Worm (Caenorhabditis elegans): ENCODE results near the gene srlf-35.

Gene srlf-35

DNA sequence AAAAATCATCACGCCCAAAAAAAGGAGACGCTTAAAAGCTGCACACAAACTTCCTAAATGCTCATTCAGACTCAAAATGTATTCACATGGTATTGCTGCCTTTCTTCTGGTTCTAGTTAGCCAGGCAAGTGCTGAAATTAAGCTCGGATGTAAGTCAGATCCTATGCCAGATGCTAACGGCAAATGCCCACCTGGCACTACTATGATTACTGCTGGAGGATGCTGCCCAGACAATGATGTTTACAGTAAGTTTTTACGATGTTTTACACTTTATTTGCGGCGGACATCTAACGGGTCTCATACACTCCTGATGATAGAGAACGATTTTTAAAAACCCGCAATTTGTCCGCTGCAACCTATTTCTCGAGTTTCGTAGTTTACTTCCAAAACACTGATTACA is 32.7 kb downstream of the srlf-35 start, which contains the start of gene C14C6.5:
Gene C14C6.5, plus strand, starts transcription at position 58 of the 400 bp plus-strand sequence.
- TF ChIP-seq zag-1 (tag; optimal IDR thresholded peaks at IDR 0.05), result no peak
- TF ChIP-seq unc-62 (GFP tag; optimal IDR thresholded peaks at IDR 0.05 in 1 of 2), result peak in 1 of 2 experiments; percentile 93
- TF ChIP-seq unc-62 (tag; optimal IDR thresholded peaks at IDR 0.05), result no peak
- no peak for TF ChIP-seq ctbp-1 (GFP tag; IDR thresholded peaks at IDR 0.05)

DNA sequence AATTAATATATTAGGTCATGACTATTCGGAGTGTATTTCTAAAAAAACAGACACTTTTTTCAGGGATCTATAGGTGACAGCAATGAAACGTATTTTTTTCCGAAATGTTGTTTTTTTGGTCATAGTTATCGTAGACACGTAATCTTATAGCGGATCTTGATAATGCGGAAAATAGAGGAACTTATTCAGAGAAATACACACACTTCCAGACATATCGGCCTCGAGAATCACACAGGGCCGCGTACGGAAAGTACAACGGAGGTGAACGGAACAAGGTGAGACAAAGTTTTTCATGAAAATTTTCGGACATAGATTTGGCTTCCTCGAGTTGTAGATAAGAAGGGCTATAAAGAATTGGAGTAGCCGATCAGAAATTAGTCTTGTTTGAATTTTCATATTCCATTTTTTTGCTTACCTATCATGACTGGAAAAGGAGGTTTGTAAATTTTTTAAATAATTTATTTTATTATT is 35.2 kb downstream of the srlf-35 start, which contains the start of gene nhr-155:
Gene nhr-155, plus strand, starts transcription at position 421 of the 471 bp plus-strand sequence.
- TF ChIP-seq nhr-237 (tag; optimal IDR thresholded peaks at IDR 0.05) (no peak), pha-4 (GFP tag; IDR thresholded peaks at IDR 0.05) (no peak), pha-4 (tag; optimal IDR thresholded peaks at IDR 0.05) (no peak), ctbp-1 (GFP tag; IDR thresholded peaks at IDR 0.05) (no peak), jun-1 (tag; optimal IDR thresholded peaks at IDR 0.05) (no peak), nhr-42 (GFP tag; IDR thresholded peaks at IDR 0.05) (no peak), F44E2.7 (GFP tag; IDR thresholded peaks at IDR 0.05) (no peak), lsy-2 (tag; optimal IDR thresholded peaks at IDR 0.05) (no peak)

DNA sequence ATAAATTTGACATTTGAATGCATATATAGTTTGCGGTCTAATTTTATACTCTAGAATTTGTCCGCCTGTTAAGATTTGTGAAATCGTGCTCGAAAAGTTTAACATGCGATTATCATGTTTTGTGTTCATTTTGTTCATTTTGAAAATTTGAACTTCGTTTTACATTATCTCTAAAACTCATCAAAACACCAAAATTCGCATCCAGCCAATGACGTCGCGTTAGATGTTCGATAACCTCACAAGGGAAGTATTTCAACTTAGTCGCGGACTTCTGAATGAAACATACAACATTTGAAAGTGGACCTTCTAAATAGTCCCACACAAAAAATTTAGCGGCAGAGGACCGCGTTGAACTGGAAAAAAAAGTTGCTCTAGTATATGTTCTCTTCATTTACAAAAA is 37.6 kb downstream of the srlf-35 start:
- TF ChIP-seq ceh-62 (tag; optimal IDR thresholded peaks at IDR 0.05), result no peak
- no peak for TF ChIP-seq nhr-25 (tag; optimal IDR thresholded peaks at IDR 0.05; ENCODE audit: borderline replicate concordance, insufficient read depth)
- TF ChIP-seq dpl-1 (GFP tag; optimal IDR thresholded peaks at IDR 0.05), result no peak
- no peak for TF ChIP-seq hlh-11 (tag; optimal IDR thresholded peaks at IDR 0.05)
- no peak for TF ChIP-seq T20F7.1 (GFP tag; optimal IDR thresholded peaks at IDR 0.05)
- TF ChIP-seq tra-1 (GFP tag; IDR thresholded peaks at IDR 0.05), result no peak
- TF ChIP-seq aly-2 (tag; optimal IDR thresholded peaks at IDR 0.05), result no peak
- no peak for TF ChIP-seq mep-1 (tag; optimal IDR thresholded peaks at IDR 0.05)
- TF ChIP-seq lin-15B (tag; optimal IDR thresholded peaks at IDR 0.05), result no peak
- no peak for TF ChIP-seq ceh-20 (GFP tag; IDR thresholded peaks at IDR 0.05)
- no peak for TF ChIP-seq lin-38 (GFP tag; IDR thresholded peaks at IDR 0.05)
- no peak for TF ChIP-seq zfp-3 (GFP tag; conservative IDR thresholded peaks at IDR 0.05)

DNA sequence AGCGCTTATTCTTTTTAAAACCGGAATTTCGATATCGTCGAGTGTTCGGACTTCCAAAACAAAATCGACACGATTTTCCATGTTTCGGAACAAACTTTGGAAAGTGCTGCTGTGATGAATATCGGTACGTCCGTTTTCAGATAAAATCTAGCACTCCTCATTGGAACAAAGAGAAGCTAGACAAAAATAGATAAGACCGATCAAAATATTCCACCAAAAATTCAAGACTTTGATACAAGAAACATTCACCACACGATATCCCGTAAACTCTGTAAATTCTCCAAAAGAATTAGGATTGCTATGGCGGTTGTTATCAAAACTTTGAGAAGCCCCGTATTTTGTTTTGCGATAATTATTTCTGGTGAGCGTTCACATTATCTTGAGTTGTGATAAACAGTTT is 39.3 kb downstream of the srlf-35 start, which contains the start of gene C14C6.3:
Gene C14C6.3, plus strand, starts transcription at position 301 of the 400 bp plus-strand sequence.
- TF ChIP-seq unc-62 (GFP tag; optimal IDR thresholded peaks at IDR 0.05 in 1 of 2), result peak in 1 of 2 experiments; percentile 5
- no peak for TF ChIP-seq unc-62 (tag; optimal IDR thresholded peaks at IDR 0.05)
- TF ChIP-seq egl-27 (tag; optimal IDR thresholded peaks at IDR 0.05), result no peak

DNA sequence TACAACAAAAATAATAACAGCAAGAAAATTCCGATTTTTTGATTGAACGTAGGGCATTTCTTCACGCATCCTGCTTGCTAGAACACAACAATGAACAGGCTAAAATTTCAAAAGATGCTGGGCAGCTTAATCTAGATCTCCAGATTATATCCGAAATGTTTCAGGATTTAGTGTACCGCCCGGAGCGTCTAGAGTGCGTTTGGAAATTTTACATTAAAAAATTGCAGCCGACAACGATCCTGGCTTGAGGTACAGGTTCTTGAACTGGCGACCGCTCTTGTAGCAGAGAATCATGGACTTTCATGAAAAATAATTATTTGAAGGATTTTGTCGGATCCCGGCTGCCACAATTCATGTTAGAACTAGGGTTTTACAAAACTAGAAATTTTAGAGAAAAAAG is 44.2 kb downstream of the srlf-35 start, which contains the start of gene C14C6.6:
Gene C14C6.6, minus strand, starts transcription at position 101 of the 400 bp plus-strand sequence.
- no peak for TF ChIP-seq dpl-1 (GFP tag; optimal IDR thresholded peaks at IDR 0.05)
- TF ChIP-seq hmg-1.1 (GFP tag; IDR thresholded peaks at IDR 0.05), result no peak
- no peak for TF ChIP-seq mep-1 (tag; optimal IDR thresholded peaks at IDR 0.05)
- no peak for TF ChIP-seq egl-27 (tag; optimal IDR thresholded peaks at IDR 0.05)
- no peak for TF ChIP-seq jun-1 (tag; optimal IDR thresholded peaks at IDR 0.05)
- TF ChIP-seq nhr-11 (tag; optimal IDR thresholded peaks at IDR 0.05), result no peak
- no peak for TF ChIP-seq php-3 (GFP tag; IDR thresholded peaks at IDR 0.05)
- TF ChIP-seq ZK337.2 (GFP tag; IDR thresholded peaks at IDR 0.05), result no peak
- no peak for TF ChIP-seq spr-3 (GFP tag; optimal IDR thresholded peaks at IDR 0.05)
- TF ChIP-seq lin-13 (GFP tag; optimal IDR thresholded peaks at IDR 0.05), result no peak

DNA sequence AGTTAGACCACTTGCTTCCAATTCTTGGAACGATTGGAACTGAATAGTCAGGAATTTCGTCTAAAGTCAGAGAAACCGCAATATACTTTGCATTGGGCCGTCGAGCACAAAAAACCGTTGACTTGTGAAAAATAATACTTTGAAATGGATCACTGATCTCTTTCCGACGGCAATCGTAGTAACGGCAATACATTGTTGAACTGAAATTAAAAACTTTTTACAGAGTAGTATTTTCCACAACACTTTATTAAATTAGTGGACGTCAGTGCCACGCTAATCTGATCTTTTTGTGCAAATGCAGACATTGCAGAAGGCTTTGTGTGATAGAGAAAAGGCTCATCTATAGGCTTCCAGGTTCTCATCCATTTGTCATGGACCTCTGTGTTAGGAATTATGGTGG is 48.6 kb downstream of the srlf-35 start:
- no peak for TF ChIP-seq nhr-28 (tag; optimal IDR thresholded peaks at IDR 0.05)
- peak in 1 of 2 experiments; percentile 91 for TF ChIP-seq unc-62 (GFP tag; optimal IDR thresholded peaks at IDR 0.05 in 1 of 2)
- TF ChIP-seq unc-62 (tag; optimal IDR thresholded peaks at IDR 0.05), result no peak
- TF ChIP-seq nhr-102 (tag; optimal IDR thresholded peaks at IDR 0.05), result no peak
- no peak for TF ChIP-seq tag-97 (GFP tag; IDR thresholded peaks at IDR 0.05)
- no peak for TF ChIP-seq ceh-32 (tag; optimal IDR thresholded peaks at IDR 0.05; ENCODE audit: poor library complexity)
- TF ChIP-seq zfp-2 (tag; optimal IDR thresholded peaks at IDR 0.05), result no peak
